Worm (Caenorhabditis elegans) whole organism, L2 larva: Measurements from ENCODE around the gene degt-1.

Source experiments
- F13H6.1 ChIP-seq: sonication (generic microtip); optimal IDR thresholded peaks from 2 replicates; lab custom pipeline; 2016; ENCODE audit warnings: missing genetic modification characterization, missing compliant biosample characterization
- R02D3.7 ChIP-seq: fragments of 150-350 bp; optimal IDR thresholded peaks from 2 replicates; lab custom pipeline; 2014; ENCODE audit warnings: missing biosample characterization, missing genetic modification characterization
- alr-1 ChIP-seq: fragments of 150-350 bp; optimal IDR thresholded peaks from 2 replicates; lab custom pipeline; 2014; ENCODE audit warnings: missing biosample characterization, missing genetic modification characterization
- mab-5 ChIP-seq: fragments of 150-350 bp; optimal IDR thresholded peaks from 2 replicates; lab custom pipeline; 2014; ENCODE audit warnings: missing biosample characterization, missing genetic modification characterization
- mdl-1 ChIP-seq, 2 experiments: fragments of 150-350 bp in 1 of 2; sonication (generic microtip) in 1 of 2; optimal IDR thresholded peaks; 2 replicates each; lab custom pipeline; 2017; ENCODE audit warnings: missing biosample characterization in 2 of 2, missing genetic modification characterization in 2 of 2
- nhr-12 ChIP-seq: fragments of 150-350 bp; optimal IDR thresholded peaks from 2 replicates; lab custom pipeline; 2014; ENCODE audit warnings: missing biosample characterization, missing genetic modification characterization
- nhr-237 ChIP-seq: fragments of 150-350 bp; optimal IDR thresholded peaks from 2 replicates; lab custom pipeline; 2014; ENCODE audit warnings: missing biosample characterization, missing genetic modification characterization
- nhr-25 ChIP-seq: fragments of 150-350 bp; sonication (generic microtip); optimal IDR thresholded peaks from 3 replicates; lab custom pipeline; 2014; ENCODE audit warnings: missing biosample characterization, missing genetic modification characterization
- snpc-4 ChIP-seq: fragments of 150-350 bp; optimal IDR thresholded peaks from 2 replicates; lab custom pipeline; 2014; ENCODE audit warnings: missing biosample characterization, missing genetic modification characterization
- unc-62 ChIP-seq: fragments of 150-350 bp; optimal IDR thresholded peaks from 2 replicates; lab custom pipeline; 2014; ENCODE audit warnings: missing biosample characterization, missing genetic modification reagents, missing genetic modification characterization
- ztf-11 ChIP-seq: sonication (generic microtip); optimal IDR thresholded peaks from 2 replicates; lab custom pipeline; 2017; ENCODE audit warnings: missing biosample characterization, missing genetic modification characterization

DNA sequence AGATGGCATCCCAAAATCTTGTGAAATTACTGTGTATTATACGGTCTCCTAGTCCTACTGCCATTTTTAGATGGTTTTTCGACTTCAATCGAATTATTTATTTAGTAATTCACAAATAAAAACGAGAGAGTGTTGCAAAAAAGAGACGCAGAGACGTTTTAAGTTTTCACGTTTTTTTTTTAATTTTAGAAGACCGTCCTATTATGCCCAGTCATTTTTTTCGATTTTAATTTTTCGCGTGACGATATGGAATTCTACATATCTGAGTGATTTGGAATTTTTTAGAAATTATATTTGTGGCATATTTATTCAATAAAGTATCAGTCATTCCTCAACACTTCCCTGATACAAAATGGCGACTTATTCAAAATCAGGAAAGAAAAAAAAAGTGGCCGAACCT lies 43.4 kb upstream of the degt-1 start, which contains the start of gene C35A5.4:
- TF ChIP-seq R02D3.7 (tag; lab: Kevin White, UChicago) = no peak
- no peak for TF ChIP-seq F13H6.1
- no peak for TF ChIP-seq unc-62 (GFP tag; lab: Kevin White, UChicago)
- TF ChIP-seq nhr-237 (tag; lab: Kevin White, UChicago) = no peak
- no peak for TF ChIP-seq mdl-1 (tag; optimal IDR thresholded peaks at IDR 0.05; lab: Kevin White, UChicago)
- no peak for TF ChIP-seq alr-1
- TF ChIP-seq nhr-12 (tag; lab: Kevin White, UChicago) = no peak
- no peak for TF ChIP-seq snpc-4 (tag; lab: Kevin White, UChicago)
- TF ChIP-seq nhr-25 (tag; lab: Kevin White, UChicago) = no peak
- no peak for TF ChIP-seq ztf-11 (tag; lab: Kevin White, UChicago)
- TF ChIP-seq mab-5 = no peak
